Fruit fly (Drosophila melanogaster): ENCODE results near the gene CG6834.
A peak's percentile ranks its signal among the peaks of the same experiment; 100 is the strongest.

CG6834 gene

dm6 chr3R:11735337-11735736 lies 47.4 kb upstream of the CG6834 start, which contains the start of gene CG14721 (continued):
- TF ChIP-seq dm (GFP tag; optimal IDR thresholded peaks at IDR 0.05), result peak; percentile 51
- peak; percentile 3 for TF ChIP-seq HLH54F (GFP tag; optimal IDR thresholded peaks at IDR 0.05)
- peak; percentile 68 for TF ChIP-seq Max (GFP tag; optimal IDR thresholded peaks at IDR 0.05)
- no peak for TF ChIP-seq wdn (GFP tag; IDR thresholded peaks at IDR 0.05)
- no peak for TF ChIP-seq her (GFP tag; optimal IDR thresholded peaks at IDR 0.05)
- TF ChIP-seq Ets97D (GFP tag; optimal IDR thresholded peaks at IDR 0.05), result peak; percentile 72
- TF ChIP-seq CG17328 (GFP tag; IDR thresholded peaks at IDR 0.05), result no peak
- TF ChIP-seq NfI (GFP tag; optimal IDR thresholded peaks at IDR 0.05), result no peak
- TF ChIP-seq Gsc (GFP tag; IDR thresholded peaks at IDR 0.05), result no peak
- no peak for TF ChIP-seq lilli (GFP tag; optimal IDR thresholded peaks at IDR 0.05)
- TF ChIP-seq CG12071 (GFP tag; optimal IDR thresholded peaks at IDR 0.05), result no peak
- peak; percentile 77 for TF ChIP-seq pzg (GFP tag; optimal IDR thresholded peaks at IDR 0.05)
- TF ChIP-seq kni (GFP tag; optimal IDR thresholded peaks at IDR 0.05), result no peak
- TF ChIP-seq CG6854 (GFP tag; optimal IDR thresholded peaks at IDR 0.05), result no peak
- TF ChIP-seq grau (tag; optimal IDR thresholded peaks at IDR 0.05), result no peak
- peak; percentile 48; the same call in 1 of the 2 replicates for TF ChIP-seq CG32532 (GFP tag; IDR thresholded peaks at IDR 0.05)
- TF ChIP-seq CG10543 (GFP tag; optimal IDR thresholded peaks at IDR 0.05), result no peak
- TF ChIP-seq CG7745 (tag; optimal IDR thresholded peaks at IDR 0.05), result no peak
- TF ChIP-seq Stat92E (GFP tag; optimal IDR thresholded peaks at IDR 0.05), result no peak
- TF ChIP-seq CG12744 (GFP tag; optimal IDR thresholded peaks at IDR 0.05), result peak; percentile 20
- peak; percentile 57 for TF ChIP-seq Lhr (GFP tag; optimal IDR thresholded peaks at IDR 0.05)
- TF ChIP-seq org-1 (GFP tag; optimal IDR thresholded peaks at IDR 0.05), result no peak
- peak in 1 of 2 experiments; percentile 52 for TF ChIP-seq crp (GFP tag; optimal IDR thresholded peaks at IDR 0.05)
- TF ChIP-seq Rx (GFP tag; IDR thresholded peaks at IDR 0.05), result peak; percentile 21; the same call in 1 of the 2 replicates
- TF ChIP-seq HmgZ (tag; optimal IDR thresholded peaks at IDR 0.05), result peak; percentile 44
- TF ChIP-seq E2f2 (GFP tag; IDR thresholded peaks at IDR 0.05), result peak; percentile 96
- TF ChIP-seq CG7786 (GFP tag; optimal IDR thresholded peaks at IDR 0.05), result no peak
- no peak for TF ChIP-seq Abd-B (GFP tag; optimal IDR thresholded peaks at IDR 0.05)
- TF ChIP-seq Scr (GFP tag; IDR thresholded peaks at IDR 0.05; ENCODE audit: partially characterized antibody), result peak; percentile 68
- no peak for TF ChIP-seq fd64A (GFP tag; optimal IDR thresholded peaks at IDR 0.05)
- no peak for TF ChIP-seq CG3726 (GFP tag; IDR thresholded peaks at IDR 0.05)
- no peak for TF ChIP-seq CG18764 (GFP tag; optimal IDR thresholded peaks at IDR 0.05)
- no peak for TF ChIP-seq nau (GFP tag; optimal IDR thresholded peaks at IDR 0.05)
- TF ChIP-seq sim (GFP tag; IDR thresholded peaks at IDR 0.05), result no peak
- peak; percentile 11 for TF ChIP-seq CG16863 (GFP tag; optimal IDR thresholded peaks at IDR 0.05)
- peak; percentile 23 for TF ChIP-seq Chrac-16 (GFP tag; optimal IDR thresholded peaks at IDR 0.05)
- TF ChIP-seq gce (GFP tag; IDR thresholded peaks at IDR 0.05), result no peak
- TF ChIP-seq CG4424 (GFP tag; optimal IDR thresholded peaks at IDR 0.05), result peak; percentile 48
- TF ChIP-seq dysf (GFP tag; IDR thresholded peaks at IDR 0.05), result no peak
- TF ChIP-seq sqz (GFP tag; optimal IDR thresholded peaks at IDR 0.05), result no peak
- TF ChIP-seq vvl (GFP tag; IDR thresholded peaks at IDR 0.05), result peak; percentile 51
- no peak for TF ChIP-seq repo (GFP tag; optimal IDR thresholded peaks at IDR 0.05)
- TF ChIP-seq sisA (GFP tag; IDR thresholded peaks at IDR 0.05), result peak; percentile 20; the same call in 1 of the 2 replicates
- peak; percentile 52; the same call in 2 of the 3 replicates for TF ChIP-seq CG34224 (GFP tag; IDR thresholded peaks at IDR 0.05; ENCODE audit: partially characterized antibody)
- peak; percentile 46 for TF ChIP-seq bab2 (GFP tag; optimal IDR thresholded peaks at IDR 0.05)
- TF ChIP-seq CG4404 (GFP tag; IDR thresholded peaks at IDR 0.05), result no peak
- TF ChIP-seq CG10959 (GFP tag; IDR thresholded peaks at IDR 0.05), result no peak
- TF ChIP-seq trem (tag; optimal IDR thresholded peaks at IDR 0.05), result peak; percentile 99
- no peak for TF ChIP-seq lola (GFP tag; optimal IDR thresholded peaks at IDR 0.05)
- peak; percentile 18 for TF ChIP-seq NC2β (GFP tag; optimal IDR thresholded peaks at IDR 0.05)
- TF ChIP-seq CG17361 (GFP tag; IDR thresholded peaks at IDR 0.05), result no peak
